Fruit fly (Drosophila melanogaster) whole organism, embryonic: ENCODE results near the gene Ndae1.

Source experiments
- Blimp-1 ChIP-seq: fragments of 200-800 bp; sonication (Bioruptor generic); optimal IDR thresholded peaks from 3 replicates; lab custom pipeline; 2018; ENCODE audit warnings: missing biosample characterization, missing genetic modification characterization, mild to moderate bottlenecking, moderate library complexity, missing genetic modification reagents
- CG10267 ChIP-seq: fragments of 200-800 bp; sonication (Bioruptor generic); optimal IDR thresholded peaks from 2 replicates; lab custom pipeline; 2018; ENCODE audit warnings: missing biosample characterization, mild to moderate bottlenecking, missing genetic modification characterization, moderate library complexity
- CG10979 ChIP-seq: fragments of 200-800 bp; sonication (Bioruptor generic); optimal IDR thresholded peaks from 2 replicates; lab custom pipeline; 2018; ENCODE audit warnings: missing biosample characterization, mild to moderate bottlenecking, missing genetic modification characterization, moderate library complexity
- CG12104 ChIP-seq: fragments of 200-800 bp; sonication (Bioruptor generic); optimal IDR thresholded peaks from 3 replicates; lab custom pipeline; 2016; ENCODE audit warnings: missing biosample characterization, missing genetic modification characterization
- CG12391 ChIP-seq: fragments of 200-800 bp; sonication (Bioruptor generic); optimal IDR thresholded peaks from 3 replicates; lab custom pipeline; 2018; ENCODE audit warnings: missing biosample characterization, mild to moderate bottlenecking, missing genetic modification characterization, moderate library complexity
- CG13775 ChIP-seq: fragments of 200-800 bp; sonication (Bioruptor generic); optimal IDR thresholded peaks from 3 replicates; lab custom pipeline; 2017; ENCODE audit warnings: missing biosample characterization, mild to moderate bottlenecking, missing genetic modification characterization
- CG13894 ChIP-seq: fragments of 200-800 bp; sonication (Bioruptor generic); optimal IDR thresholded peaks from 3 replicates; lab custom pipeline; 2018; ENCODE audit warnings: missing biosample characterization, mild to moderate bottlenecking, missing genetic modification characterization, moderate library complexity
- CG15601 ChIP-seq: fragments of 200-800 bp; sonication (Bioruptor generic); optimal IDR thresholded peaks from 3 replicates; lab custom pipeline; 2019; ENCODE audit warnings: missing biosample characterization, mild to moderate bottlenecking, missing genetic modification characterization, moderate library complexity
- CG17186 ChIP-seq: fragments of 200-800 bp; sonication (Bioruptor generic); optimal IDR thresholded peaks from 3 replicates; lab custom pipeline; 2017; ENCODE audit warnings: missing biosample characterization, missing genetic modification reagents, missing genetic modification characterization
- CG17328 ChIP-seq: fragments of 200-800 bp; sonication (Bioruptor generic); IDR thresholded peaks from 2 replicates; pipeline ENCODE4 v1.3.6; 2022; ENCODE audit warnings: missing biosample characterization, missing genetic modification characterization
- CG18619 ChIP-seq: fragments of 200-800 bp; sonication (Bioruptor generic); optimal IDR thresholded peaks from 3 replicates; lab custom pipeline; 2017; ENCODE audit warnings: missing biosample characterization, mild to moderate bottlenecking, missing genetic modification characterization
- CG2116 ChIP-seq: fragments of 200-800 bp; sonication (Bioruptor generic); optimal IDR thresholded peaks from 3 replicates; lab custom pipeline; 2018; ENCODE audit warnings: missing biosample characterization, mild to moderate bottlenecking, missing genetic modification characterization
- CG2875 ChIP-seq: fragments of 200-800 bp; sonication (Bioruptor generic); optimal IDR thresholded peaks from 2 replicates; lab custom pipeline; 2017; ENCODE audit warnings: missing biosample characterization, mild to moderate bottlenecking, missing genetic modification characterization, missing genetic modification reagents
- CG31441 ChIP-seq: fragments of 200-800 bp; sonication (Bioruptor generic); IDR thresholded peaks from 2 replicates; pipeline ENCODE4 v1.3.6; 2022; ENCODE audit warnings: missing biosample characterization, missing genetic modification characterization
- CG3407 ChIP-seq: fragments of 200-800 bp; sonication (Bioruptor generic); optimal IDR thresholded peaks from 2 replicates; lab custom pipeline; 2018; ENCODE audit warnings: missing biosample characterization, mild to moderate bottlenecking, missing genetic modification characterization
- CG3995 ChIP-seq: fragments of 200-800 bp; sonication (Bioruptor generic); optimal IDR thresholded peaks from 3 replicates; lab custom pipeline; 2016; ENCODE audit warnings: missing biosample characterization, missing genetic modification characterization
- CG4282 ChIP-seq: fragments of 200-800 bp; sonication (Bioruptor generic); optimal IDR thresholded peaks from 2 replicates; lab custom pipeline; 2016; ENCODE audit warnings: missing biosample characterization, missing genetic modification characterization
- CG4328 ChIP-seq: fragments of 200-800 bp; sonication (Bioruptor generic); optimal IDR thresholded peaks from 3 replicates; lab custom pipeline; 2017; ENCODE audit warnings: missing biosample characterization, missing genetic modification reagents, missing genetic modification characterization
- CG43689 ChIP-seq: fragments of 200-800 bp; sonication (Bioruptor generic); IDR thresholded peaks from 2 replicates; pipeline ENCODE4 v1.3.6; 2022; ENCODE audit warnings: missing biosample characterization, missing genetic modification characterization
- CG7987 ChIP-seq: fragments of 200-800 bp; sonication (Bioruptor generic); optimal IDR thresholded peaks from 2 replicates; lab custom pipeline; 2018; ENCODE audit warnings: missing biosample characterization, mild to moderate bottlenecking, missing genetic modification characterization, moderate library complexity
- CG9727 ChIP-seq: fragments of 200-800 bp; sonication (Bioruptor generic); optimal IDR thresholded peaks from 3 replicates; lab custom pipeline; 2017; ENCODE audit warnings: missing biosample characterization, mild to moderate bottlenecking, missing genetic modification characterization
- D19A ChIP-seq: fragments of 200-800 bp; optimal IDR thresholded peaks from 3 replicates; lab custom pipeline; 2019; ENCODE audit warnings: missing biosample characterization, mild to moderate bottlenecking, missing genetic modification characterization, moderate library complexity
- Hr3 ChIP-seq: fragments of 200-800 bp; sonication (Bioruptor generic); optimal IDR thresholded peaks from 3 replicates; lab custom pipeline; 2016; ENCODE audit warnings: missing biosample characterization, missing genetic modification characterization
- Hr51 ChIP-seq, 2 experiments: fragments of 200-800 bp; sonication (Bioruptor generic); optimal IDR thresholded peaks; 2 replicates in 1 of 2; 3 replicates in 1 of 2; lab custom pipeline; 2016 to 2018; ENCODE audit warnings: missing biosample characterization in 2 of 2, missing genetic modification characterization in 2 of 2, mild to moderate bottlenecking in 1 of 2, moderate library complexity in 1 of 2
- Hsf ChIP-seq: fragments of 200-800 bp; sonication (Bioruptor generic); optimal IDR thresholded peaks from 3 replicates; lab custom pipeline; 2016; ENCODE audit warnings: missing biosample characterization, missing genetic modification characterization
- Lhr ChIP-seq: fragments of 200-800 bp; sonication (Bioruptor generic); optimal IDR thresholded peaks from 3 replicates; lab custom pipeline; 2017; ENCODE audit warnings: mild to moderate bottlenecking, missing biosample characterization, missing genetic modification reagents, missing genetic modification characterization
- Max ChIP-seq: fragments of 200-800 bp; sonication (Bioruptor generic); optimal IDR thresholded peaks from 2 replicates; lab custom pipeline; 2016; ENCODE audit warnings: missing biosample characterization, mild to moderate bottlenecking, missing genetic modification characterization
- NC2β ChIP-seq: fragments of 200-800 bp; sonication (Bioruptor generic); optimal IDR thresholded peaks from 2 replicates; lab custom pipeline; 2016; ENCODE audit warnings: missing biosample characterization, missing genetic modification characterization
- PHDP ChIP-seq: fragments of 200-800 bp; sonication (Bioruptor generic); optimal IDR thresholded peaks from 3 replicates; lab custom pipeline; 2018; ENCODE audit warnings: missing biosample characterization, mild to moderate bottlenecking, missing genetic modification characterization, moderate library complexity
- Side ChIP-seq: fragments of 200-800 bp; sonication (Bioruptor generic); optimal IDR thresholded peaks from 2 replicates; lab custom pipeline; 2016; ENCODE audit warnings: missing biosample characterization, missing genetic modification characterization
- Sox100B ChIP-seq: fragments of 200-800 bp; sonication (Bioruptor generic); optimal IDR thresholded peaks from 3 replicates; lab custom pipeline; 2018; ENCODE audit warnings: missing biosample characterization, mild to moderate bottlenecking, missing genetic modification characterization
- Sox102F ChIP-seq: fragments of 200-800 bp; sonication (Bioruptor generic); optimal IDR thresholded peaks from 2 replicates; lab custom pipeline; 2018; ENCODE audit warnings: missing biosample characterization, mild to moderate bottlenecking, missing genetic modification characterization, moderate library complexity
- Ssrp ChIP-seq: fragments of 200-800 bp; sonication (Bioruptor generic); optimal IDR thresholded peaks from 2 replicates; lab custom pipeline; 2018; ENCODE audit warnings: missing biosample characterization, mild to moderate bottlenecking, missing genetic modification characterization, moderate library complexity
- ara ChIP-seq: fragments of 200-800 bp; sonication (Bioruptor generic); IDR thresholded peaks from 2 replicates; pipeline ENCODE4 v1.3.6; 2022; ENCODE audit warnings: missing biosample characterization, missing genetic modification characterization
- az2 ChIP-seq: fragments of 200-800 bp; sonication (Bioruptor generic); optimal IDR thresholded peaks from 3 replicates; lab custom pipeline; 2016; ENCODE audit warnings: missing biosample characterization, missing genetic modification characterization
- bcd ChIP-seq: fragments of 200-800 bp; sonication (Bioruptor generic); optimal IDR thresholded peaks from 2 replicates; lab custom pipeline; 2017; ENCODE audit warnings: missing biosample characterization, mild to moderate bottlenecking, missing genetic modification characterization
- croc ChIP-seq: fragments of 200-800 bp; sonication (Bioruptor generic); conservative IDR thresholded peaks from 3 replicates; pipeline ENCODE4 v1.3.6; 2022; ENCODE audit warnings: missing biosample characterization, missing genetic modification characterization
- dpn ChIP-seq, 2 experiments: fragments of 200-800 bp; sonication (Bioruptor generic); optimal IDR thresholded peaks; 3 replicates each; lab custom pipeline; 2016; ENCODE audit warnings: missing biosample characterization in 2 of 2, missing genetic modification characterization in 2 of 2
- fd102C ChIP-seq: fragments of 200-800 bp; sonication (Bioruptor generic); optimal IDR thresholded peaks from 2 replicates; lab custom pipeline; 2018; ENCODE audit warnings: missing biosample characterization, mild to moderate bottlenecking, missing genetic modification characterization, moderate library complexity
- gcm ChIP-seq: fragments of 200-800 bp; sonication (Bioruptor generic); optimal IDR thresholded peaks from 2 replicates; lab custom pipeline; 2019; ENCODE audit warnings: missing biosample characterization, mild to moderate bottlenecking, missing genetic modification characterization, moderate library complexity
- gem ChIP-seq: fragments of 200-800 bp; sonication (Bioruptor generic); optimal IDR thresholded peaks from 2 replicates; lab custom pipeline; 2019; ENCODE audit warnings: missing biosample characterization, mild to moderate bottlenecking, missing genetic modification characterization, moderate library complexity
- grau ChIP-seq: fragments of 200-800 bp; optimal IDR thresholded peaks from 3 replicates; lab custom pipeline; 2019; ENCODE audit warnings: missing biosample characterization, mild to moderate bottlenecking, missing genetic modification characterization, moderate library complexity
- gsb-n ChIP-seq: fragments of 200-800 bp; sonication (Bioruptor generic); optimal IDR thresholded peaks from 3 replicates; lab custom pipeline; 2018; ENCODE audit warnings: missing biosample characterization, mild to moderate bottlenecking, missing genetic modification characterization
- odd ChIP-seq: fragments of 200-800 bp; sonication (Bioruptor generic); optimal IDR thresholded peaks from 2 replicates; lab custom pipeline; 2017; ENCODE audit warnings: missing biosample characterization, mild to moderate bottlenecking, missing genetic modification characterization
- pan ChIP-seq, 4 experiments: fragments of >200 bp in 3 of 4; fragments of 200-800 bp in 1 of 4; sonication (Bioruptor generic) in 1 of 4; optimal IDR thresholded peaks in 3 of 4; IDR thresholded peaks in 1 of 4; 2 replicates each; pipeline versions ENCODE4 v1.3.6 to Lab custom; 2017 to 2022; ENCODE audit warnings: missing biosample characterization in 2 of 4, missing genetic modification characterization in 2 of 4, mixed read lengths in 1 of 4
- phol ChIP-seq: fragments of 200-800 bp; sonication (Bioruptor generic); optimal IDR thresholded peaks from 3 replicates; lab custom pipeline; 2018; ENCODE audit warnings: missing biosample characterization, mild to moderate bottlenecking, missing genetic modification characterization, moderate library complexity
- row ChIP-seq: fragments of 200-800 bp; sonication (Bioruptor generic); IDR thresholded peaks from 3 replicates; pipeline ENCODE4 v1.3.6; 2022; ENCODE audit warnings: missing biosample characterization, missing genetic modification characterization
- trem ChIP-seq: fragments of 200-800 bp; optimal IDR thresholded peaks from 3 replicates; lab custom pipeline; 2019; ENCODE audit warnings: missing biosample characterization, mild to moderate bottlenecking, missing genetic modification characterization, moderate library complexity
- zfh1 ChIP-seq: fragments of 200-800 bp; sonication (Bioruptor generic); IDR thresholded peaks from 3 replicates; pipeline ENCODE4 v1.3.6; 2022; ENCODE audit warnings: missing biosample characterization, missing genetic modification characterization

Ndae1 gene

DNA sequence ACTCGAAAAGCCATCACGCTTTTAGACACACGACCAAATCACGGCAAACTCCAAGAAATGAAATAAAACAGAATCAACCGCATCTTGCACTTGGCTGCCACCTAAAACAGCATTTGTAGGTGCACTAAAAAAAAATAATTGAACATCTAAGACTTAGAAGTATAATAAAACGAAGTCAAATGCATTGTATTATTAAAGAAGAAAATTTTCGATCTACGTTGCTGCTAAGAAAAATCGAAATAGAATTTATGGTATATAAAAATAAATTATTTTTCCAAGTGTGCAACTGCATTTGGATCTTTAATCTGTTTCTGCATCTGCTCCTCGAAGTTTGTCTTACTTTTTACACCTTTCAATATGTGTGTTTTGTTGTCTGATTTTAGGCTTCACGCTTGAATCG lies 21.1 kb upstream of the Ndae1 start (continued):
- TF ChIP-seq CG17186 (peak; percentile 0), Lhr (peak; percentile 6), CG43689 (GFP tag; lab: Robert Waterston, UW) (no peak), CG12391 (tag; lab: Kevin White, UChicago) (peak; percentile 72), dpn (GFP tag; optimal IDR thresholded peaks at IDR 0.05; lab: Kevin White, UChicago) (peak; percentile 10 to 25), NC2β (peak; percentile 4), gcm (GFP tag; lab: Kevin White, UChicago) (peak; percentile 50), CG9727 (peak; percentile 58), fd102C (GFP tag; lab: Kevin White, UChicago) (peak; percentile 10), CG4328 (GFP tag; lab: Kevin White, UChicago) (no peak), Hr3 (GFP tag; lab: Kevin White, UChicago) (peak; percentile 43), CG7987 (no peak), CG17328 (GFP tag; lab: Robert Waterston, UW) (peak; percentile 76), CG3995 (no peak), Sox102F (GFP tag; lab: Kevin White, UChicago) (peak; percentile 68), pan (optimal IDR thresholded peaks at IDR 0.05; lab: Kevin White, UChicago) (no peak), pan (GFP tag; optimal IDR thresholded peaks at IDR 0.05 in 1 of 2, IDR thresholded peaks at IDR 0.05 in 1 of 2) (peak in 1 of 2 experiments; percentile 7), phol (tag; lab: Kevin White, UChicago) (peak; percentile 78), CG4282 (no peak), Hsf (GFP tag; lab: Kevin White, UChicago) (peak; percentile 42), CG12104 (GFP tag; lab: Kevin White, UChicago) (peak; percentile 3), Ssrp (tag; lab: Kevin White, UChicago) (peak; percentile 64), gsb-n (tag; lab: Kevin White, UChicago) (peak; percentile 84), gem (peak; percentile 82), croc (peak; percentile 49; the same call in 2 of the 3 replicates), az2 (GFP tag; lab: Kevin White, UChicago) (peak; percentile 54), row (peak; percentile 49; the same call in 2 of the 3 replicates), bcd (GFP tag; lab: Kevin White, UChicago) (peak; percentile 6), ara (peak; percentile 65), PHDP (peak; percentile 33), trem (tag; lab: Kevin White, UChicago) (peak; percentile 70), CG18619 (peak; percentile 21), Hr51 (GFP tag; optimal IDR thresholded peaks at IDR 0.05; lab: Kevin White, UChicago) (peak in 1 of 2 experiments; percentile 25), CG15601 (tag; lab: Kevin White, UChicago) (peak; percentile 63), CG2116 (GFP tag; lab: Kevin White, UChicago) (no peak), Max (GFP tag; lab: Kevin White, UChicago) (peak; percentile 12), Side (GFP tag; lab: Kevin White, UChicago) (no peak), CG13894 (tag; lab: Kevin White, UChicago) (no peak), CG10267 (tag; lab: Kevin White, UChicago) (peak; percentile 74), Blimp-1 (GFP tag; lab: Kevin White, UChicago) (peak; percentile 82), CG3407 (peak; percentile 24), CG31441 (GFP tag; lab: Robert Waterston, UW) (peak; percentile 68), grau (tag; lab: Kevin White, UChicago) (peak; percentile 57), D19A (tag; lab: Kevin White, UChicago) (peak; percentile 55), CG2875 (peak; percentile 60), CG10979 (tag; lab: Kevin White, UChicago) (peak; percentile 87), CG13775 (GFP tag; lab: Kevin White, UChicago) (peak; percentile 27), zfh1 (peak; percentile 82), odd (GFP tag; lab: Kevin White, UChicago) (no peak), Sox100B (peak; percentile 35)
